Worm (Caenorhabditis elegans) whole organism, L3 larva: Measurements from ENCODE around the gene lido-10.

Experiments used
- ceh-28 ChIP-seq: fragments of 150-350 bp; optimal IDR thresholded peaks from 2 replicates; lab custom pipeline; 2014; ENCODE audit warnings: missing biosample characterization, missing genetic modification reagents, missing genetic modification characterization
- ceh-9 ChIP-seq: sonication (generic microtip); optimal IDR thresholded peaks from 2 replicates; lab custom pipeline; 2018; ENCODE audit warnings: missing biosample characterization, missing genetic modification characterization
- egl-27 ChIP-seq: sonication (generic microtip); optimal IDR thresholded peaks from 4 replicates; lab custom pipeline; 2017; ENCODE audit warnings: missing biosample characterization, missing genetic modification reagents, missing genetic modification characterization
- elt-3 ChIP-seq, 3 experiments: fragments of 150-350 bp in 1 of 3; sonication (generic microtip) in 2 of 3; optimal IDR thresholded peaks; 2 replicates in 2 of 3; 4 replicates in 1 of 3; lab custom pipeline; 2014 to 2017; ENCODE audit warnings: missing biosample characterization in 3 of 3, missing genetic modification characterization in 3 of 3
- lin-15B ChIP-seq: fragments of 150-350 bp; optimal IDR thresholded peaks from 2 replicates; lab custom pipeline; 2014; ENCODE audit warnings: missing biosample characterization, missing genetic modification characterization
- mdl-1 ChIP-seq: fragments of 150-350 bp; optimal IDR thresholded peaks from 2 replicates; lab custom pipeline; 2014; ENCODE audit warnings: missing biosample characterization, missing genetic modification characterization
- nhr-76 ChIP-seq: fragments of 150-350 bp; sonication (generic microtip); optimal IDR thresholded peaks from 5 replicates; lab custom pipeline; 2014; ENCODE audit warnings: missing biosample characterization, missing genetic modification characterization
- pqm-1 ChIP-seq: fragments of 150-350 bp; optimal IDR thresholded peaks from 2 replicates; lab custom pipeline; 2017; ENCODE audit warnings: missing biosample characterization, missing genetic modification characterization, inconsistent platforms
- skn-1 ChIP-seq: fragments of 150-350 bp; optimal IDR thresholded peaks from 2 replicates; lab custom pipeline; 2014; ENCODE audit warnings: missing biosample characterization, missing genetic modification characterization
- snpc-4 ChIP-seq: fragments of 150-350 bp; optimal IDR thresholded peaks from 2 replicates; lab custom pipeline; 2014; ENCODE audit warnings: missing biosample characterization, missing genetic modification characterization
- unc-39 ChIP-seq: sonication (generic microtip); optimal IDR thresholded peaks from 4 replicates; lab custom pipeline; 2017; ENCODE audit warnings: missing biosample characterization, missing genetic modification characterization
- unc-62 ChIP-seq: fragments of 150-350 bp; sonication (generic microtip); optimal IDR thresholded peaks from 4 replicates; lab custom pipeline; 2014; ENCODE audit warnings: missing biosample characterization, missing genetic modification reagents, missing genetic modification characterization

- TF ChIP-seq unc-62 (GFP tag; lab: Kevin White, UChicago) (no peak), unc-39 (tag; lab: Kevin White, UChicago) (no peak), ceh-9 (tag; lab: Kevin White, UChicago) (no peak), egl-27 (tag; lab: Kevin White, UChicago) (no peak), skn-1 (no peak), snpc-4 (no peak), mdl-1 (tag; lab: Kevin White, UChicago) (no peak), elt-3 (tag; optimal IDR thresholded peaks at IDR 0.05; lab: Kevin White, UChicago) (no peak), lin-15B (tag; lab: Kevin White, UChicago) (no peak), nhr-76 (tag; lab: Kevin White, UChicago) (no peak), pqm-1 (no peak), ceh-28 (tag; lab: Kevin White, UChicago) (no peak)
Observed at ce11 chrII:3019807-3020206, 17.5 kb downstream of the lido-10 start, which contains the start of gene clec-3.
